Fruit fly (Drosophila melanogaster): ENCODE data around the gene Fhos.

The Fhos gene

DNA sequence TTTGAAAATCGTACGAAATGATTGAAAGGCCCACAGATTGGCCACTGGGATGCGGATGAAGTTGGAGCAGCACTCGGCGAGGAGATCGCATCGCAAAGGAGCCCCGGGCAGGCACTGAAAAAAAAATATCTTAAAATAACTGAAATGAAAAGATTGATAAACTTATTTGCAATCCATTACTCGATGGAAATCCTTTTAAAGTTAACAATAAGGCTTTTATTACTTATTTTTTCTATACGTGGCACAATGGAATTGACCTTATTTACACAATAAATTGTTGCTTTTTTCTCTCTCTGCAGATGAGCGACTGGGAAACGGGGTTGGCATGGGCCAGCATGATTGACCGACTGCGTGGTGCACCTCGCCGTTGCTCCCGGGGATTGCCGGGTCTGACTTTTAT lies 2.2 kb upstream of the Fhos start (continued):
- TF ChIP-seq corto (GFP tag; optimal IDR thresholded peaks at IDR 0.05) (no peak), slou (GFP tag; optimal IDR thresholded peaks at IDR 0.05) (no peak), sens (GFP tag) (peak; percentile 87), gcm (GFP tag; optimal IDR thresholded peaks at IDR 0.05) (peak; percentile 48), MESR4 (GFP tag; optimal IDR thresholded peaks at IDR 0.05) (no peak), dmrt99B (tag; optimal IDR thresholded peaks at IDR 0.05) (peak; percentile 81), CG8281 (tag; optimal IDR thresholded peaks at IDR 0.05) (peak; percentile 4), CG30403 (GFP tag; optimal IDR thresholded peaks at IDR 0.05) (peak; percentile 63), Elba2 (GFP tag; optimal IDR thresholded peaks at IDR 0.05) (no peak), vfl (GFP tag; optimal IDR thresholded peaks at IDR 0.05) (no peak), CG17612 (GFP tag; IDR thresholded peaks at IDR 0.05) (no peak), YL-1 (GFP tag; optimal IDR thresholded peaks at IDR 0.05) (no peak), dm (GFP tag; optimal IDR thresholded peaks at IDR 0.05) (no peak), CG12942 (GFP tag; optimal IDR thresholded peaks at IDR 0.05) (no peak), Hr78 (GFP tag; optimal IDR thresholded peaks at IDR 0.05) (peak in 1 of 2 experiments; percentile 35), dan (GFP tag; IDR thresholded peaks at IDR 0.05) (no peak), Gsc (GFP tag; IDR thresholded peaks at IDR 0.05) (0 out of 2 replicates have a peak, but pooled peaks have one; percentile 4), Abd-B (GFP tag; optimal IDR thresholded peaks at IDR 0.05) (peak; percentile 30), her (GFP tag; optimal IDR thresholded peaks at IDR 0.05) (no peak), shn (GFP tag; optimal IDR thresholded peaks at IDR 0.05) (no peak), Lpt (GFP tag; optimal IDR thresholded peaks at IDR 0.05) (no peak), pb (GFP tag; optimal IDR thresholded peaks at IDR 0.05) (peak; percentile 24), NC2α (GFP tag; optimal IDR thresholded peaks at IDR 0.05) (no peak), CG15269 (tag; optimal IDR thresholded peaks at IDR 0.05) (peak; percentile 54), Bgb (GFP tag; IDR thresholded peaks at IDR 0.05; ENCODE audit: partially characterized antibody) (no peak), CG6272 (GFP tag; IDR thresholded peaks at IDR 0.05) (no peak), CG11085 (GFP tag; IDR thresholded peaks at IDR 0.05) (no peak), Dbx (GFP tag; IDR thresholded peaks at IDR 0.05) (no peak), TFAM (GFP tag; optimal IDR thresholded peaks at IDR 0.05) (no peak), slp2 (GFP tag; optimal IDR thresholded peaks at IDR 0.05) (no peak), aop (GFP tag; IDR thresholded peaks at IDR 0.05) (no peak), ind (GFP tag; optimal IDR thresholded peaks at IDR 0.05) (peak; percentile 44), CG2120 (GFP tag; optimal IDR thresholded peaks at IDR 0.05) (no peak), BEAF-32 (GFP tag; optimal IDR thresholded peaks at IDR 0.05) (no peak), trh (GFP tag; optimal IDR thresholded peaks at IDR 0.05) (no peak), Ets65A (GFP tag) (peak; percentile 21), cato (GFP tag; optimal IDR thresholded peaks at IDR 0.05; ENCODE audit: borderline replicate concordance) (peak; percentile 27), CG16779 (GFP tag; IDR thresholded peaks at IDR 0.05) (no peak), CG10959 (GFP tag; IDR thresholded peaks at IDR 0.05) (no peak), CG15601 (tag; optimal IDR thresholded peaks at IDR 0.05) (peak; percentile 28), HLH4C (GFP tag; IDR thresholded peaks at IDR 0.05; ENCODE audit: partially characterized antibody) (no peak), CG13296 (GFP tag; optimal IDR thresholded peaks at IDR 0.05) (no peak), fd102C (GFP tag; optimal IDR thresholded peaks at IDR 0.05) (no peak), amos (GFP tag; IDR thresholded peaks at IDR 0.05; ENCODE audit: partially characterized antibody) (no peak), CG10543 (GFP tag; optimal IDR thresholded peaks at IDR 0.05) (no peak), row (GFP tag; IDR thresholded peaks at IDR 0.05) (peak; percentile 62), az2 (GFP tag; optimal IDR thresholded peaks at IDR 0.05) (peak; percentile 61), CG31441 (GFP tag; IDR thresholded peaks at IDR 0.05) (peak; percentile 62), CG3726 (GFP tag; IDR thresholded peaks at IDR 0.05) (no peak), crc (GFP tag; optimal IDR thresholded peaks at IDR 0.05) (no peak), lmd (GFP tag; IDR thresholded peaks at IDR 0.05) (peak; percentile 55; the same call in 1 of the 2 replicates), oc (tag; optimal IDR thresholded peaks at IDR 0.05) (peak; percentile 65)

All from whole organism, embryonic.